Worm (Caenorhabditis elegans) whole organism, L4 larva: Measurements from ENCODE around the gene cope-1.

ENCODE experiments used
- ama-1 ChIP-seq: fragments of 150-350 bp; optimal IDR thresholded peaks from 2 replicates; lab custom pipeline; 2014; ENCODE audit warnings: inconsistent platforms, mixed read lengths
- duxl-1 ChIP-seq: sonication (generic microtip); optimal IDR thresholded peaks from 2 replicates; lab custom pipeline; 2016; ENCODE audit warnings: mild to moderate bottlenecking, missing genetic modification characterization, moderate library complexity, missing compliant biosample characterization; ENCODE audit not compliant: poor library complexity
- fos-1 ChIP-seq: fragments of 150-350 bp; optimal IDR thresholded peaks from 2 replicates; lab custom pipeline; 2014; ENCODE audit warnings: missing biosample characterization, missing genetic modification characterization
- hif-1 ChIP-seq, 2 experiments: sonication (generic microtip); optimal IDR thresholded peaks; 2 replicates each; lab custom pipeline; 2016 to 2017; ENCODE audit warnings: missing compliant biosample characterization in 2 of 2, missing genetic modification characterization in 2 of 2, missing genetic modification reagents in 2 of 2, missing genotype in 2 of 2, mild to moderate bottlenecking in 1 of 2
- nhr-237 ChIP-seq: sonication (generic microtip); optimal IDR thresholded peaks from 2 replicates; lab custom pipeline; 2017; ENCODE audit warnings: missing biosample characterization, missing genetic modification characterization
- skn-1 ChIP-seq: fragments of 150-350 bp; optimal IDR thresholded peaks from 2 replicates; lab custom pipeline; 2014; ENCODE audit warnings: missing biosample characterization, missing genetic modification characterization
- unc-39 ChIP-seq: sonication (generic microtip); optimal IDR thresholded peaks from 2 replicates; lab custom pipeline; 2017; ENCODE audit warnings: missing biosample characterization, missing genetic modification characterization

DNA sequence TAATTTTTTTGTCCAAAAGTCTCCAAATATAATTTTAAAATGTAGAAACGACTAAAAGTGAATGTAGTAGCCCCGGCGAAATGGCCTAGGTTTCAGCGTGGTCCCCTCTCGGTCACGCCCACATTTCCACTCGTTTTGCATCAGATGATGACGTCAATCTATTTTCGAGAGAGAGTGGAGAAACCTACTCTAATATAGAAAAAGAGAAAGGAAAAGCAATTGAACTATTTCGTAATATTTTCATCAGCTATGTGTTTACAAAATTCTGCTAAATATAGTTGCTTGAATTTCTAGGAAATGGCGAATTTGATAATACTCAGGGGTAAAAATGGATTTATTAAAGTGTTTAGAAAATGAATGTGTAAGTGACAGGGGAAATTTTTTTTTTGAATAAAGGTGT lies 29.8 kb downstream of the cope-1 start:
- TF ChIP-seq fos-1 (tag; lab: Kevin White, UChicago) (no peak), duxl-1 (tag; lab: Kevin White, UChicago) (no peak), hif-1 (tag; optimal IDR thresholded peaks at IDR 0.05; lab: Kevin White, UChicago) (no peak), skn-1 (tag; lab: Kevin White, UChicago) (no peak), nhr-237 (tag; lab: Kevin White, UChicago) (no peak), ama-1 (lab: Kevin White, UChicago) (no peak), unc-39 (tag; lab: Kevin White, UChicago) (no peak)
